Fruit fly (Drosophila melanogaster) whole organism, embryonic: ENCODE results near the gene Tsen2.

Source experiments
- Atf6 ChIP-seq: fragments of 200-800 bp; sonication (Bioruptor generic); IDR thresholded peaks from 2 replicates; pipeline ENCODE4 v1.3.6; 2022; ENCODE audit warnings: missing biosample characterization, missing genetic modification characterization
- CG11093 ChIP-seq: fragments of 200-800 bp; sonication (Bioruptor generic); IDR thresholded peaks from 3 replicates; pipeline ENCODE4 v1.3.6; 2022; ENCODE audit warnings: missing biosample characterization, missing genetic modification characterization
- CG14710 ChIP-seq: fragments of 200-800 bp; sonication (Bioruptor generic); optimal IDR thresholded peaks from 3 replicates; lab custom pipeline; 2019; ENCODE audit warnings: missing biosample characterization, mild to moderate bottlenecking, missing genetic modification characterization, moderate library complexity
- CG4820 ChIP-seq: fragments of 200-800 bp; sonication (Bioruptor generic); optimal IDR thresholded peaks from 3 replicates; lab custom pipeline; 2016; ENCODE audit warnings: missing biosample characterization, missing genetic modification characterization
- CG4854 ChIP-seq: fragments of 200-800 bp; sonication (Bioruptor generic); optimal IDR thresholded peaks from 2 replicates; lab custom pipeline; 2016; ENCODE audit warnings: missing biosample characterization, missing genetic modification characterization, inconsistent platforms
- CG7271 ChIP-seq: fragments of 200-800 bp; sonication (Bioruptor generic); optimal IDR thresholded peaks from 2 replicates; lab custom pipeline; 2018; ENCODE audit warnings: missing biosample characterization, mild to moderate bottlenecking, missing genetic modification characterization, moderate library complexity
- CG7928 ChIP-seq: fragments of 200-800 bp; sonication (Bioruptor generic); optimal IDR thresholded peaks from 2 replicates; lab custom pipeline; 2017; ENCODE audit warnings: missing biosample characterization, mild to moderate bottlenecking, missing genetic modification characterization
- CG9932 ChIP-seq: fragments of 200-800 bp; sonication (Bioruptor generic); IDR thresholded peaks from 2 replicates; pipeline ENCODE4 v1.3.6; 2022; ENCODE audit warnings: missing biosample characterization, missing genetic modification characterization
- HmgD ChIP-seq: fragments of 200-800 bp; sonication (Bioruptor generic); optimal IDR thresholded peaks from 3 replicates; lab custom pipeline; 2016; ENCODE audit warnings: missing biosample characterization, missing genetic modification characterization
- NC2α ChIP-seq: fragments of 200-800 bp; sonication (Bioruptor generic); optimal IDR thresholded peaks from 2 replicates; lab custom pipeline; 2016; ENCODE audit warnings: missing biosample characterization, missing genetic modification characterization
- gt ChIP-seq: fragments of 200-800 bp; sonication (Bioruptor generic); IDR thresholded peaks from 2 replicates; pipeline ENCODE4 v1.3.6; 2022; ENCODE audit warnings: missing biosample characterization, missing genetic modification characterization
- repo ChIP-seq: fragments of 200-800 bp; sonication (Bioruptor generic); optimal IDR thresholded peaks from 2 replicates; lab custom pipeline; 2016; ENCODE audit warnings: missing biosample characterization, missing genetic modification characterization
- schlank ChIP-seq: fragments of 200-800 bp; sonication (Bioruptor generic); optimal IDR thresholded peaks from 2 replicates; lab custom pipeline; 2018; ENCODE audit warnings: missing biosample characterization, mild to moderate bottlenecking, missing genetic modification characterization
- sqz ChIP-seq: fragments of 200-800 bp; sonication (Bioruptor generic); optimal IDR thresholded peaks from 3 replicates; lab custom pipeline; 2018; ENCODE audit warnings: missing biosample characterization, mild to moderate bottlenecking, missing genetic modification characterization

- TF ChIP-seq Atf6 (GFP tag; lab: Robert Waterston, UW) (no peak), schlank (tag; lab: Kevin White, UChicago) (no peak), CG7271 (no peak), HmgD (GFP tag; lab: Kevin White, UChicago) (no peak), NC2α (no peak), CG7928 (no peak), CG9932 (no peak), CG4820 (no peak), repo (no peak), CG14710 (tag; lab: Kevin White, UChicago) (no peak), gt (no peak), sqz (GFP tag; lab: Kevin White, UChicago) (no peak), CG11093 (GFP tag; lab: Robert Waterston, UW) (no peak), CG4854 (GFP tag; lab: Kevin White, UChicago) (no peak)
These were observed 1.4 kb downstream of the Tsen2 start, which contains the start of gene CG17996 for dm6 chr2L:16730939-16731338.
